Worm (Caenorhabditis elegans): ENCODE results near the gene clec-207.

- TF ChIP-seq ztf-4 (tag; optimal IDR thresholded peaks at IDR 0.05) (no peak), nhr-237 (tag; optimal IDR thresholded peaks at IDR 0.05) (no peak), skn-1 (tag; optimal IDR thresholded peaks at IDR 0.05) (no peak), fos-1 (tag; optimal IDR thresholded peaks at IDR 0.05) (no peak), elt-1 (tag; optimal IDR thresholded peaks at IDR 0.05) (no peak), lin-13 (GFP tag; optimal IDR thresholded peaks at IDR 0.05) (no peak), zag-1 (tag; optimal IDR thresholded peaks at IDR 0.05) (no peak), ceh-82 (tag; optimal IDR thresholded peaks at IDR 0.05) (no peak)
Measured at ce11 chrV:2068728-2069443, 27.0 kb upstream of the clec-207 start.
